Fruit fly (Drosophila melanogaster) Kc167 (cell line): ENCODE data around the gene CG43693.

Source experiments
- Sin3A ChIP-seq: fragments of >200 bp; optimal IDR thresholded peaks from 2 replicates; lab custom pipeline; 2018; ENCODE audit warnings: missing external identifiers
- psq ChIP-seq: fragments of >200 bp; optimal IDR thresholded peaks from 2 replicates; lab custom pipeline; 2017; ENCODE audit warnings: missing external identifiers

dm6 chr3L:11091943-11092609 is 40.9 kb upstream of the CG43693 start:
- TF ChIP-seq Sin3A (lab: Kevin White, UChicago) (no peak), psq (lab: Kevin White, UChicago) (no peak)
